Worm (Caenorhabditis elegans): ENCODE measurements around the gene math-18.

math-18 gene

DNA sequence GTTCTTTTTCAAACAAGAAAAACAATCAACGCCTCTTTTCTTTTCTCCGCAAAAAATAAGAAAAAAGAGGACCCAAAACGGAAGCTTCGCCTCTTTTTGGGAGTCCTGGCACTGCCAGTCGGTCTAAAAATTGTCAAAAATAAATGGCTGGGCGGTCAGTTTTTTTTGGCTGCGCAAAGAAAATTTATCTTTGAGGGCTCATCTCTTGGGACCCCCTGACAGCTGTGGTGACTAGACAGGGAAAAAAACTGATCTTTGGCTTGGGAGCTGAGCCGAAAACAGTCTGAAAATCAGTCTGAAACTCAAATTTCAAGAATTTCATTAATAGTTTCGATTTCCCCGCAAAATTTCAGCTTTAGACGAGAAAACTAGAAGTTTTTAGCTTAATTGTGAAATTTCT, 36.7 kb downstream of the math-18 start:
- TF ChIP-seq D1046.2 (GFP tag; IDR thresholded peaks at IDR 0.05) = no peak
- TF ChIP-seq aha-1 (tag) = peak; percentile 95

DNA sequence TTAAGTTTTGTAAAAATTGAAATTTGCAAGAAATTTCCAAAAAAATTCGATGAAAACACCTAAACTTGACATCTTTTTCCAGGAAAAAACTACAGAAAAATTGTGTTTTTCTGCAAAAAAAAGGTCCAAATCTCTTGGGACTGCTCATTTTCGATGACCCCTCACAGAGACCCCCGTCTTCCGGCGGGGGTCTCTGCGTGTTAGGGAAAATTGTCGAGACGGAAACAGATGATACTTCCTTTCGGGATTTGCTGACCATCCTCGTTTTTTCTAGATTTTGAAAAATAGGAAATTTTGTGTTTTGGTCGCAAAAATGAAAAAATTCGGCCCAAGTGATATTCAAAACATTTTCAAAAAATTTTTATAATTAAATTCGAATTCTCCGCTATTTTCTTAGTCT, 37.6 kb downstream of the math-18 start:
- no peak for TF ChIP-seq hmg-1.1 (GFP tag; IDR thresholded peaks at IDR 0.05)
- TF ChIP-seq ZK337.2 (GFP tag; IDR thresholded peaks at IDR 0.05) = no peak
- TF ChIP-seq aha-1 (tag) = peak; percentile 84

ce11 chrII:2192267-2192666, 38.5 kb downstream of the math-18 start:
- TF ChIP-seq fkh-10 (GFP tag; optimal IDR thresholded peaks at IDR 0.05) = no peak
- no peak for TF ChIP-seq set-16 (GFP tag; IDR thresholded peaks at IDR 0.05)
- no peak for TF ChIP-seq ceh-20 (GFP tag; IDR thresholded peaks at IDR 0.05)
- peak; percentile 71 for TF ChIP-seq ceh-28 (tag; optimal IDR thresholded peaks at IDR 0.05)

DNA sequence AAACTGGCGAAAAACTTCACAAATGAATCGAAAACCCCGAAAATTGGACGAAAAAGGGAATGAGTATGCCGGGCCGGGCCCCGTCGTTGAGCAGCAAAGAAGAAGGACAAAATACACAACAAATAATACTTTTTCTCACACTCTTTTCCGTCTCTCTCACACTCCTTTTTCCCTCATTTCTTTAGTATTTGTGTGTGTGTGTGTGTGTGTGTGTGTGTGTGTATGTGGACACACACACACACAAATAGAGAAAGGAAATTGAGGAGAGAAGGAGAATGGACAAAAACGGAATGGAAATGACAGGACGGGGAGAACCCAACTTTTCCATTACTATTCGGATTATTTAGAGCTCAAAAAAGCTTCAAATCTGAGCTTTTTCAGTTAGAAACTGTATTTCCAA, 41.7 kb downstream of the math-18 start:
- TF ChIP-seq mes-2 (tag; optimal IDR thresholded peaks at IDR 0.05; ENCODE audit: poor library complexity, severe bottlenecking) (peak; percentile 52), lsy-2 (tag; optimal IDR thresholded peaks at IDR 0.05) (peak in 1 of 2 experiments; percentile 67), mep-1 (tag; optimal IDR thresholded peaks at IDR 0.05) (peak; percentile 62), dmd-9 (GFP tag; IDR thresholded peaks at IDR 0.05) (no peak), rbr-2 (tag; optimal IDR thresholded peaks at IDR 0.05) (peak; percentile 37), ceh-62 (tag; optimal IDR thresholded peaks at IDR 0.05) (no peak), pha-4 (GFP tag; IDR thresholded peaks at IDR 0.05) (peak; percentile 33; the same call in 1 of the 2 replicates), pha-4 (tag; optimal IDR thresholded peaks at IDR 0.05) (peak; percentile 93), hlh-30 (tag; optimal IDR thresholded peaks at IDR 0.05; ENCODE audit: insufficient read depth) (peak; percentile 6), hlh-11 (tag; optimal IDR thresholded peaks at IDR 0.05) (peak; percentile 31), dpl-1 (GFP tag; optimal IDR thresholded peaks at IDR 0.05) (peak; percentile 6), nhr-6 (tag; optimal IDR thresholded peaks at IDR 0.05) (peak; percentile 66), nhr-28 (tag; optimal IDR thresholded peaks at IDR 0.05) (peak; percentile 82), dve-1 (tag; optimal IDR thresholded peaks at IDR 0.05; ENCODE audit: insufficient read depth) (peak; percentile 48), Y75B8A.6 (GFP tag; IDR thresholded peaks at IDR 0.05) (no peak), lin-13 (GFP tag; optimal IDR thresholded peaks at IDR 0.05) (peak; percentile 31), fkh-10 (GFP tag; optimal IDR thresholded peaks at IDR 0.05) (peak; percentile 70), ztf-7 (tag; optimal IDR thresholded peaks at IDR 0.05) (no peak), daf-8 (GFP tag; IDR thresholded peaks at IDR 0.05) (no peak), hmg-1.1 (GFP tag; IDR thresholded peaks at IDR 0.05) (0 out of 2 replicates have a peak, but pooled peaks have one; percentile 26)

- 0 out of 2 replicates have a peak, but pooled peaks have one; percentile 14 for TF ChIP-seq ceh-20 (GFP tag; IDR thresholded peaks at IDR 0.05)
- no peak for TF ChIP-seq php-3 (GFP tag; IDR thresholded peaks at IDR 0.05)
- TF ChIP-seq unc-62 (GFP tag; optimal IDR thresholded peaks at IDR 0.05 in 1 of 2) = peak in 1 of 2 experiments; percentile 98
- TF ChIP-seq unc-62 (tag; optimal IDR thresholded peaks at IDR 0.05) = no peak
Observed at ce11 chrII:2196742-2197141, 42.9 kb downstream of the math-18 start.

- TF ChIP-seq nhr-28 (tag; optimal IDR thresholded peaks at IDR 0.05) (no peak), unc-62 (GFP tag; optimal IDR thresholded peaks at IDR 0.05 in 1 of 2) (no peak), unc-62 (tag; optimal IDR thresholded peaks at IDR 0.05) (no peak), F44E2.7 (GFP tag; IDR thresholded peaks at IDR 0.05) (no peak), spr-3 (GFP tag; optimal IDR thresholded peaks at IDR 0.05) (no peak), lin-1 (GFP tag; IDR thresholded peaks at IDR 0.05) (no peak), skn-1 (tag; optimal IDR thresholded peaks at IDR 0.05) (no peak), gei-8 (GFP tag; optimal IDR thresholded peaks at IDR 0.05) (no peak), attf-4 (tag; optimal IDR thresholded peaks at IDR 0.05) (no peak), unc-39 (tag; optimal IDR thresholded peaks at IDR 0.05) (no peak), mdt-29 (GFP tag; IDR thresholded peaks at IDR 0.05) (no peak), hif-1 (tag; optimal IDR thresholded peaks at IDR 0.05) (no peak), mes-2 (tag; optimal IDR thresholded peaks at IDR 0.05; ENCODE audit: poor library complexity, severe bottlenecking) (peak; percentile 30), mxl-3 (GFP tag; optimal IDR thresholded peaks at IDR 0.05) (no peak), aha-1 (tag) (peak; percentile 64), zip-2 (tag; optimal IDR thresholded peaks at IDR 0.05) (no peak), ZK546.5 (tag; optimal IDR thresholded peaks at IDR 0.05) (no peak), lin-38 (GFP tag; IDR thresholded peaks at IDR 0.05) (no peak), lsy-2 (tag; optimal IDR thresholded peaks at IDR 0.05) (peak in 1 of 2 experiments; percentile 24)
Observed at ce11 chrII:2197555-2198288, 43.9 kb downstream of the math-18 start, which contains the start of gene C33C12.1. C33C12.1 (plus strand) TSS chrII:2198238.

Measured in whole organism, L4 larva.